Fruit fly (Drosophila melanogaster): ENCODE data around the gene Prosalpha2.

The Prosalpha2 gene

dm6 chr3R:12425510-12426309 is 5.4 kb upstream of the Prosalpha2 start, which contains the start of gene Pp1-87B (continued):
- TF ChIP-seq CG13296 (GFP tag; optimal IDR thresholded peaks at IDR 0.05): no peak
- TF ChIP-seq hb (GFP tag; IDR thresholded peaks at IDR 0.05; ENCODE audit: partially characterized antibody): no peak
- peak; percentile 30 for TF ChIP-seq CG9609 (GFP tag; optimal IDR thresholded peaks at IDR 0.05)
- TF ChIP-seq peb (GFP tag; IDR thresholded peaks at IDR 0.05): no peak
- TF ChIP-seq Dref (GFP tag; IDR thresholded peaks at IDR 0.05): peak; percentile 66
- no peak for TF ChIP-seq hth (optimal IDR thresholded peaks at IDR 0.05)
- TF ChIP-seq CG10979 (tag; optimal IDR thresholded peaks at IDR 0.05): no peak
- TF ChIP-seq gro (GFP tag; optimal IDR thresholded peaks at IDR 0.05): no peak
- no peak for TF ChIP-seq NFAT (GFP tag; IDR thresholded peaks at IDR 0.05)
- TF ChIP-seq phol (tag; optimal IDR thresholded peaks at IDR 0.05): peak; percentile 100
- TF ChIP-seq HLHmδ (GFP tag; optimal IDR thresholded peaks at IDR 0.05): peak; percentile 61
- TF ChIP-seq CG32532 (GFP tag; IDR thresholded peaks at IDR 0.05): no peak
- no peak for TF ChIP-seq CG12744 (GFP tag; optimal IDR thresholded peaks at IDR 0.05)
- TF ChIP-seq CG3726 (GFP tag; IDR thresholded peaks at IDR 0.05): no peak
- no peak for TF ChIP-seq ato (GFP tag; IDR thresholded peaks at IDR 0.05; ENCODE audit: partially characterized antibody)
- no peak for TF ChIP-seq chinmo (GFP tag; IDR thresholded peaks at IDR 0.05; ENCODE audit: partially characterized antibody)
- TF ChIP-seq p53 (GFP tag; optimal IDR thresholded peaks at IDR 0.05): peak; percentile 14
- no peak for TF ChIP-seq CG8359 (GFP tag; optimal IDR thresholded peaks at IDR 0.05; ENCODE audit: borderline replicate concordance)
- no peak for TF ChIP-seq Ada2b (GFP tag; IDR thresholded peaks at IDR 0.05)
- no peak for TF ChIP-seq CG4360 (GFP tag; IDR thresholded peaks at IDR 0.05)
- no peak for TF ChIP-seq Dad (GFP tag; optimal IDR thresholded peaks at IDR 0.05)
- peak; percentile 87 for TF ChIP-seq CG12659 (GFP tag; optimal IDR thresholded peaks at IDR 0.05)
- TF ChIP-seq Jarid2 (GFP tag; optimal IDR thresholded peaks at IDR 0.05): no peak
- peak; percentile 86 for TF ChIP-seq YL-1 (GFP tag; optimal IDR thresholded peaks at IDR 0.05)
- no peak for TF ChIP-seq CG15601 (tag; optimal IDR thresholded peaks at IDR 0.05)
- TF ChIP-seq CG8924 (tag; optimal IDR thresholded peaks at IDR 0.05): peak; percentile 43
- TF ChIP-seq CG2712 (tag; optimal IDR thresholded peaks at IDR 0.05): peak; percentile 10
- no peak for TF ChIP-seq CG12942 (GFP tag; optimal IDR thresholded peaks at IDR 0.05)
- TF ChIP-seq trem (tag; optimal IDR thresholded peaks at IDR 0.05): peak; percentile 28
- TF ChIP-seq Bdp1 (GFP tag; optimal IDR thresholded peaks at IDR 0.05): no peak
- TF ChIP-seq maf-S (GFP tag; optimal IDR thresholded peaks at IDR 0.05): no peak
- no peak for TF ChIP-seq croc (GFP tag; conservative IDR thresholded peaks at IDR 0.05)
- TF ChIP-seq Hand (GFP tag; optimal IDR thresholded peaks at IDR 0.05): no peak
- TF ChIP-seq kay (GFP tag; optimal IDR thresholded peaks at IDR 0.05): no peak
- TF ChIP-seq Fer1 (GFP tag; optimal IDR thresholded peaks at IDR 0.05): peak; percentile 14
- no peak for TF ChIP-seq Deaf1 (tag; optimal IDR thresholded peaks at IDR 0.05)
- TF ChIP-seq dpn (GFP tag; optimal IDR thresholded peaks at IDR 0.05): peak in 1 of 2 experiments; percentile 11
- no peak for TF ChIP-seq CrebB (tag; optimal IDR thresholded peaks at IDR 0.05)
- no peak for TF ChIP-seq CG12769 (tag; optimal IDR thresholded peaks at IDR 0.05)
- no peak for TF ChIP-seq pnt (GFP tag; optimal IDR thresholded peaks at IDR 0.05)
- TF ChIP-seq lilli (GFP tag; optimal IDR thresholded peaks at IDR 0.05): no peak
- no peak for TF ChIP-seq CG11456 (GFP tag; IDR thresholded peaks at IDR 0.05)
- peak; percentile 19 for TF ChIP-seq CG1603 (tag; optimal IDR thresholded peaks at IDR 0.05)
- TF ChIP-seq C15 (GFP tag; IDR thresholded peaks at IDR 0.05): no peak
- no peak for TF ChIP-seq onecut (GFP tag; IDR thresholded peaks at IDR 0.05)
- TF ChIP-seq eyg (GFP tag; optimal IDR thresholded peaks at IDR 0.05): no peak
- no peak for TF ChIP-seq CG18476 (GFP tag; optimal IDR thresholded peaks at IDR 0.05)
- TF ChIP-seq CG18619 (GFP tag; optimal IDR thresholded peaks at IDR 0.05): peak; percentile 37
- TF ChIP-seq Six4 (GFP tag; optimal IDR thresholded peaks at IDR 0.05): no peak
- TF ChIP-seq exex (tag; optimal IDR thresholded peaks at IDR 0.05): no peak

Data from whole organism, embryonic.